Worm (Caenorhabditis elegans): Measurements from ENCODE around the gene F54A3.5.

Gene F54A3.5

DNA sequence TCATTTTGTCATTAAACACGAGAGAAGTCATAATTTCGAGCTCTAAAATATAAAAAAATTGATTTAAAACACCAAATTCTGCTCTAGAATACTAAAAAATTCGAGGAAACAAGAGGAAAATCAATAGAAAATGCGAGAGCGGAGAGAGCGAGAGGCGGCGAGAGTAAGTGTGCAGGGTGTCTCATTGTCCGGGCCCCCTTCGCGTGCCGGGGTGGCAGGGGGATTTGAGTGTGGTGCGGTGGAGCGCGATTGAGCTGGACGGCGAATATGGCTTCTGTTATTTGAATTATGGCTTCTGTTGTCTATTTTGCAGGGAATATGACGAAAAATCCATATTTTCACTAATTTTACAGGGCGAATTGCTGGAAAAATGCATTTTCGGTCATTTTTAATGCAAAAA, 5.6 kb downstream of the F54A3.5 start, which contains the start of gene Y59C2A.3 (continued):
- no peak for TF ChIP-seq pax-3 (tag; optimal IDR thresholded peaks at IDR 0.05)

DNA sequence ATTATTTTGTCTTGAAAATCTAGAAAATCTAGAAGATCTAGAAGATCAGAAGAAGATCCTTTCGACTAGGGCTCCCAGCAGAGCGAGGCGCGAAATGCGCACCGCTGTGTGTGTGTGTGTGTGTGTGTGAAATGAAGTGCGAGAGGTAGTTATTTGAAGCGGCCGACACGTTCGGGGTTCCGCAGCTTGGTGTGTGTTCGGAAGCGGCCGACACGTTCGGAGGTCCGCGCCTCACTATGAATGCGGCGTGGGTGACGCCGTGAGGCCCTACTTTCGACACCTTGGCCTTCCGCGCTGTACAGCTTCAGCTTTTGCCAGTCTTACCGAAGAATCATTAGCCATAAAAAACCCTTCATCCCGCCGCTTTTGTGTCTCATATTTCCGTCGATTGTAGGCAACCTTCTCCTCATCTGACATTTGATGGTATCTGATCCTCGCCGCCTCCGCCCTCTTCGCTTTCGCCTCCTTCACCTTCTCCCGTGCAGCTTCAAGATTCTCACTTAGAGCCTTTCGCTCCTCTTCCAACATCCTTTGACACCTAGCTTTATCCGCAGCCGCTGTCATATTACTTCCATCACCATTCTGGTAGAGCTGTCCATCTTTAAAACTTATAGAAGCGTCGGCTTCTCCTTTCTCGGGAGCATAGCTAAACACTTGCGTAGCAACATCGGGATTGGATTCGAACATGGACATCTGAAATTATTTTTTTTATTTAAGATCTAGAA, 8.4 kb downstream of the F54A3.5 start:
- no peak for TF ChIP-seq lin-35 (GFP tag; optimal IDR thresholded peaks at IDR 0.05)
- no peak for TF ChIP-seq fkh-4 (tag; optimal IDR thresholded peaks at IDR 0.05; ENCODE audit: borderline replicate concordance)
- TF ChIP-seq mdl-1 (tag; optimal IDR thresholded peaks at IDR 0.05), result no peak
- TF ChIP-seq lsy-2 (tag; optimal IDR thresholded peaks at IDR 0.05), result no peak
- no peak for TF ChIP-seq rnt-1 (tag; optimal IDR thresholded peaks at IDR 0.05)
- TF ChIP-seq lin-14 (GFP tag; optimal IDR thresholded peaks at IDR 0.05), result no peak

DNA sequence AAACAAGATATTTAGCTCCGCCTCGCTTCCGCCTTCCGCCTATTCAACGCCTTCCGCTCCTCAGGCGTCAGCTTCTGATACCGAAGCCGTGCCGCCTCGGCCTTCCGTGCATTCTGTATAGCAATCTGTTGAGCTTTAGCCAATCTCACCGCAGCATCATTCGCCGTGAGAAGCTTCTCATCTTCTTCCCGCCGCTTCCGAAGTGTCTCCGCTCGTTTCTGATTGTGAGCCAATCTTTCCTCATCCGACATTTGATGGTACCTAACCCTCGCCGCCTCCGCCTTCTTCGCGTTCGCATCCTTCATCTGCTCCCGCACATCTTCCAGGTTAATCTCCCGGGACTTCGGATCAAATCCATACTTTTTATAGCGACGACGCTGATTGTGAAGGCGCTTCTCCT, 10.0 kb downstream of the F54A3.5 start:
- TF ChIP-seq aly-2 (tag; optimal IDR thresholded peaks at IDR 0.05) (no peak), elt-2 (tag; optimal IDR thresholded peaks at IDR 0.05) (no peak), unc-62 (GFP tag; optimal IDR thresholded peaks at IDR 0.05) (no peak), snu-23 (GFP tag; optimal IDR thresholded peaks at IDR 0.05) (no peak), fos-1 (tag; optimal IDR thresholded peaks at IDR 0.05) (no peak), vab-15 (tag; optimal IDR thresholded peaks at IDR 0.05) (no peak), hpl-2 (GFP tag; optimal IDR thresholded peaks at IDR 0.05) (no peak), lsy-2 (tag; optimal IDR thresholded peaks at IDR 0.05) (no peak), nhr-12 (tag; optimal IDR thresholded peaks at IDR 0.05) (no peak), nhr-84 (tag; optimal IDR thresholded peaks at IDR 0.05) (no peak), grh-1 (GFP tag; IDR thresholded peaks at IDR 0.05) (no peak), unc-98 (GFP tag; IDR thresholded peaks at IDR 0.05) (no peak), efl-1 (optimal IDR thresholded peaks at IDR 0.05) (no peak), efl-1 (GFP tag; optimal IDR thresholded peaks at IDR 0.05 in 1 of 2) (no peak), lin-14 (GFP tag; optimal IDR thresholded peaks at IDR 0.05) (no peak), mdl-1 (tag; optimal IDR thresholded peaks at IDR 0.05) (no peak), C04F5.9 (tag; optimal IDR thresholded peaks at IDR 0.05) (no peak)

DNA sequence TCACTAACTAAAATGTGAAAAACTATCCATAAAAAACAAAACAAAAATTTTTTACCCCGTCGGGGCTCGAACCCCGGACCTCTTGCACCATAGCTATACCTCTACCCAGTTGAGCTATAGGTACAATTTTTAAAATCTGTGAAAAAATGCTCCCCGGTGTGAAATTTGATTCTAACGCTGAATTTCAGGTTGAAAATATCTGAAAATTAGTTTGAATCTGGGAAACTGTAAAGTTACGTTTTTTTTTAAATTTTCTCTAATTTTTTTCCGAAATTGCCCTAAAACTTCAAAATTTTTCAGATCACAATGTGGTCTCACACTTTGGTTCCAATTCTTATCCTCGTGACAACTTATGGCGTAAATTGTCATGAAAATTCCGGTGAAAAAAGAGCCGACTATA, 17.7 kb downstream of the F54A3.5 start, which contains the start of gene Y59C2A.1:
Gene Y59C2A.1 (plus strand): TSS at position 301 of the 400 bp plus-strand sequence.
- no peak for TF ChIP-seq ama-1 (optimal IDR thresholded peaks at IDR 0.05)
- no peak for TF ChIP-seq fkh-8 (tag; optimal IDR thresholded peaks at IDR 0.05)
- TF ChIP-seq jun-1 (tag; optimal IDR thresholded peaks at IDR 0.05), result no peak
- no peak for TF ChIP-seq isw-1 (GFP tag; IDR thresholded peaks at IDR 0.05)
- TF ChIP-seq unc-62 (GFP tag; optimal IDR thresholded peaks at IDR 0.05), result no peak

DNA sequence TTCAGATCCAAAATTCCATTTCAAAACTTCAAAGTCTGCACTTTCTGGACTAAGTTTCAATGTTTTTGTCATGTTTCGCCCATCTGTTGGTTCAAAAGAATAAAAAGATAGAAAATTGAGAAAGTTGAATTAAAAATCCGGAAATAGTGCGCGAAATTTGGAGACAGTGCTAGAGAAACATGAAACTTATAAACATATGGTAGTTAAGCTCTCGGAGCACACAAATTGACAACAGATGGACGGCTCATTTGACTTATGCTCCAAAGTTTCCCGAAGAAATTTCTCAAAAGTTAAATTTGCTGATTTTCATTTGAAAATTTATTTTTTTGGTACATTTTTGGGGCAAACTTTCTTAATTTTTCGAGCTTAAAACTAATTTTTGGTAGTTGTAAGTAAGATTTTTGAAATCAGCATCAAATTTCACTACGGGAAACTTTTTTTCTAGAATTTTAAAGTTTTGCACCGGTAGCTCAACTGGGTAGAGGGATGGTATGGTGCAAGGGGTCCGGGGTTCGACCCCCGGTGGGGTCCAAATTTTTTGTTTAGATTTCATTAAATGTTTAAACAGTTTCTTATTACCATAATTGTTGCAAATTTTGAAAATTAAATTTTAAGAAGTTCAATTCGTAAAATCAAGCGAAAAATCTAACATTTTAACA, 19.3 kb downstream of the F54A3.5 start:
- TF ChIP-seq hpl-2 (GFP tag; optimal IDR thresholded peaks at IDR 0.05) (no peak), ztf-4 (tag; optimal IDR thresholded peaks at IDR 0.05) (no peak), fkh-4 (tag; optimal IDR thresholded peaks at IDR 0.05; ENCODE audit: borderline replicate concordance) (peak; percentile 78), ceh-63 (GFP tag; optimal IDR thresholded peaks at IDR 0.05) (no peak), dsc-1 (tag; optimal IDR thresholded peaks at IDR 0.05) (peak; percentile 94)

DNA sequence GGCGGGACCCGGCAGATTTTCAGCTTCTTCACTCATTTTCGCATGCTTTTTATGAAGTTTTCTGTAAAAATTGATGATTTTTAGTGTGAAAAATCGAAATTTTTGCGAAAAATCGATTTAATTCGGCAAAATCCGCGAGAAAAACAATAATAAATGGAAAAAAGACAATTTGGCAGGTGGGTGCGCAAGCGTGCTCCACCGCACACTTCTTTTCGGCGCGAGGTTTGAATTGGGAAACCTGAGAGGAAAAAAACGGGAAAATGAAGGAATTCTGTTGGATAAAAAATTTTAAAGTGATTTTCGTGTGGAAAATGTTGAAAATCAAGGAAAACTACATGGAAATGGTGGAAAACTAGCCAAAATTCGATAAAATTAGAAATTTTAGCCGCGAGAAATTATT, 21.4 kb downstream of the F54A3.5 start, which contains the start of gene Y59C2A.2:
Gene Y59C2A.2 (minus strand): TSS at position 61 of the 400 bp plus-strand sequence.
- TF ChIP-seq lin-35 (GFP tag; optimal IDR thresholded peaks at IDR 0.05), result peak; percentile 93 to 97
- TF ChIP-seq snu-23 (GFP tag; optimal IDR thresholded peaks at IDR 0.05), result peak; percentile 54
- peak; percentile 15 for TF ChIP-seq nhr-20 (tag; optimal IDR thresholded peaks at IDR 0.05)
- no peak for TF ChIP-seq pag-3 (tag; optimal IDR thresholded peaks at IDR 0.05; ENCODE audit: borderline replicate concordance, insufficient read depth)
- TF ChIP-seq hpl-2 (GFP tag; optimal IDR thresholded peaks at IDR 0.05), result no peak
- no peak for TF ChIP-seq hlh-4 (tag; optimal IDR thresholded peaks at IDR 0.05)
- TF ChIP-seq irx-1 (tag; optimal IDR thresholded peaks at IDR 0.05), result peak; percentile 29
- TF ChIP-seq rnt-1 (tag; optimal IDR thresholded peaks at IDR 0.05), result peak; percentile 53
- peak; percentile 30 for TF ChIP-seq nhr-19 (GFP tag; conservative IDR thresholded peaks at IDR 0.05)
- TF ChIP-seq vab-15 (tag; optimal IDR thresholded peaks at IDR 0.05), result peak; percentile 39
- peak; percentile 18 for TF ChIP-seq swsn-7 (tag; optimal IDR thresholded peaks at IDR 0.05)
- peak; percentile 94 to 96 for TF ChIP-seq efl-1 (optimal IDR thresholded peaks at IDR 0.05)
- peak; percentile 95 to 99 for TF ChIP-seq efl-1 (GFP tag; optimal IDR thresholded peaks at IDR 0.05 in 1 of 2)
- peak; percentile 35 for TF ChIP-seq F16B12.6 (tag; optimal IDR thresholded peaks at IDR 0.05)
- peak; percentile 31 for TF ChIP-seq dsc-1 (tag; optimal IDR thresholded peaks at IDR 0.05)
- TF ChIP-seq ztf-11 (tag; optimal IDR thresholded peaks at IDR 0.05), result no peak
- TF ChIP-seq lin-14 (GFP tag; optimal IDR thresholded peaks at IDR 0.05), result peak; percentile 36
- peak; percentile 2 to 74 (median 24) for TF ChIP-seq ceh-82 (tag; optimal IDR thresholded peaks at IDR 0.05)
- peak; percentile 26 for TF ChIP-seq xbp-1 (tag; optimal IDR thresholded peaks at IDR 0.05)
- TF ChIP-seq aly-2 (tag; optimal IDR thresholded peaks at IDR 0.05), result peak; percentile 39
- peak; percentile 16 for TF ChIP-seq pax-3 (tag; optimal IDR thresholded peaks at IDR 0.05)
- TF ChIP-seq blmp-1 (tag; optimal IDR thresholded peaks at IDR 0.05), result peak; percentile 25

Measured in whole organism, L1 larva.